Worm (Caenorhabditis elegans): ENCODE measurements around the gene srt-22.
A peak's percentile ranks its signal among the peaks of the same experiment; 100 is the strongest.

The srt-22 gene

DNA sequence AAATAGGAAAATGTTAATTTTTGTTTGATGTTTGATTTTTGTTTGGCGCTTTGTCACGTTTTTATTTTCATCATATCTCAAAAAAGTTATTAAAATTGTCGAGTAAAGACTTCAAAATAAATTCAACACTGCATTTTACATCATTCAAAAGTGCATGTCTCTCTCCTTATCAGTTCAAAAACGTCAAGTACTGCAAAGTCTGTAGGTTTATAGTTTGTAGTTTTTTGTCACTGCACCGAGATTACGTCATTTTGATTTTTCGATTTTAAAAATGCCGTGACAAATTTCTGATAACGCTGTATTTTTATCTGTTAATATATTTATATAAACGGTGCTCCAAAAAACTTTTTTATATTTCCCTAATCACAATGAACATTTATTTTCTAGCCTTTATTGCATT is 38.9 kb upstream of the srt-22 start, which contains the start of gene C29F3.7 (continued):
- TF ChIP-seq dpl-1 (GFP tag; optimal IDR thresholded peaks at IDR 0.05) = no peak
- TF ChIP-seq pqm-1 (tag; optimal IDR thresholded peaks at IDR 0.05) = peak; percentile 72
- no peak for TF ChIP-seq skn-1 (tag; optimal IDR thresholded peaks at IDR 0.05)
- TF ChIP-seq ces-1 (GFP tag; optimal IDR thresholded peaks at IDR 0.05) = no peak
- TF ChIP-seq spr-3 (GFP tag; optimal IDR thresholded peaks at IDR 0.05) = no peak
- no peak for TF ChIP-seq egl-43 (GFP tag; IDR thresholded peaks at IDR 0.05)

DNA sequence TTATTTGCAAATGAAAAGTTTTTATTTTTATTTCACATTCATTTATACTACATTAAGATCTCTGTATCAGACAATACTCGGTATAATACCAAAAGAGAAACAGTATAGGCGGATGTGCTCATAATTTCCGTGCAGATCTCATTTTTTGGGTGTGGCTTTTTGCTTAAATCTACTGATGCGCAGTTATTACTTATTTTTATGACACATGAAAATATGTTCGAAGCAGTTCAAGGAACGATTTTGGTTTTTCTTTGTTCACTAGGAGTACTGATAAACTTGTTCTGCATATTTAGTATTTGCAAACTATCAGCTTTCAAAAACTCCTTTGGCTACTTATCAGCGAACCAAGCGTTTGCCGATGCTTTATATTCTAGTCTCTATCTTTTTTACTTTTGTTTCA is 36.6 kb upstream of the srt-22 start, which contains the start of gene srx-58:
TSS of gene srx-58 (plus strand) at position 301 of the 400 bp plus-strand sequence.
- TF ChIP-seq zip-2 (tag; optimal IDR thresholded peaks at IDR 0.05) = no peak
- TF ChIP-seq ceh-62 (tag; optimal IDR thresholded peaks at IDR 0.05) = no peak
- no peak for TF ChIP-seq ceh-44 (GFP tag; IDR thresholded peaks at IDR 0.05)
- no peak for TF ChIP-seq Y5F2A.4 (GFP tag; optimal IDR thresholded peaks at IDR 0.05)
- TF ChIP-seq dpl-1 (GFP tag; optimal IDR thresholded peaks at IDR 0.05) = no peak
- TF ChIP-seq T26A8.4 (GFP tag; IDR thresholded peaks at IDR 0.05) = no peak
- no peak for TF ChIP-seq nhr-77 (tag; optimal IDR thresholded peaks at IDR 0.05)

DNA sequence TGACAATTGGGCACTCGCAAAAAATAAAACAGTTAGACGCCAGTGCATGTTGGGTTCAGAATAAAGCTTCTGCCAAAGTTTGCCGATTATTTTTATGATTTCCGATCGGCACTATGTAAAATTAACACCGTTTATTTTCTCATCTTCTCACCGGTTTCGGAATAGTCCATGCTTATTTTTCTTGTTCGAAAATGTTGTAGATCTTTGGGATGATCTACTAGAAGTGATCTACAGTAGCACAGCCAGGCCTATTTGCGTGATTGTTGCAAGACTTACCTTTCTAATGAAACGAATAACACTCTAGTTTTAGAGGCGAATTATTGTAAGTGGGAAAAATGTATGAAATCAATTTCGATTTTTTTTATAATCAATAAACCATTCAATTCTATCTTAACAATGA is 34.9 kb upstream of the srt-22 start, which contains the start of gene clec-231:
TSS of gene clec-231 (minus strand) at position 101 of the 400 bp plus-strand sequence.
- no peak for TF ChIP-seq snpc-4 (tag; optimal IDR thresholded peaks at IDR 0.05)
- no peak for TF ChIP-seq daf-19 (GFP tag; conservative IDR thresholded peaks at IDR 0.05)
- TF ChIP-seq lim-7 (GFP tag; IDR thresholded peaks at IDR 0.05) = no peak
- no peak for TF ChIP-seq zip-11 (GFP tag; IDR thresholded peaks at IDR 0.05)
- no peak for TF ChIP-seq lin-1 (GFP tag; IDR thresholded peaks at IDR 0.05)

DNA sequence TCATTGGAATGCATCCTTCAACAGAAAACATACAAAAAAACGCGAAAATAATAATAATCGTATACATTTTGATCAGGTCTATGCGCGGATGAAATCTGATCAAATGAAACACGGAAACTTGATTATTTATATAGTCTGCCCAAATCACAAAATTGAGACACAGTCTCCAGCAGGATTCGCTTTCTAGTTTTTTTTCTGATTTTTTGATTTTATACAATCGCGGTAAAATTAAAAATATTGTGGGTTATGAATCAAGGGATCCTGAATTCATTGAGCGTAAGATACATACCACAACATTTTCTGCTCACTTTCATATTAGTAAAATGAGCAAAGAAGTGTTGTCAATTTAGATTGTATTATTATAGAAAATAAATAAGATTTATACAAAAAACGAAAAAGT is 33.3 kb upstream of the srt-22 start, which contains the start of gene clec-230:
TSS of gene clec-230 (minus strand) at position 101 of the 400 bp plus-strand sequence.
- TF ChIP-seq lin-38 (GFP tag; IDR thresholded peaks at IDR 0.05) = no peak
- no peak for TF ChIP-seq nhr-77 (tag; optimal IDR thresholded peaks at IDR 0.05)
- TF ChIP-seq unc-62 (GFP tag; optimal IDR thresholded peaks at IDR 0.05 in 1 of 2) = peak in 1 of 2 experiments; percentile 64
- no peak for TF ChIP-seq unc-62 (tag; optimal IDR thresholded peaks at IDR 0.05)
- no peak for TF ChIP-seq mxl-3 (GFP tag; optimal IDR thresholded peaks at IDR 0.05)
- no peak for TF ChIP-seq daf-16 (GFP tag; optimal IDR thresholded peaks at IDR 0.05)
- TF ChIP-seq daf-16 (tag; optimal IDR thresholded peaks at IDR 0.05) = no peak
- TF ChIP-seq ztf-11 (tag; optimal IDR thresholded peaks at IDR 0.05) = no peak
- TF ChIP-seq dve-1 (tag; optimal IDR thresholded peaks at IDR 0.05; ENCODE audit: insufficient read depth) = no peak

DNA sequence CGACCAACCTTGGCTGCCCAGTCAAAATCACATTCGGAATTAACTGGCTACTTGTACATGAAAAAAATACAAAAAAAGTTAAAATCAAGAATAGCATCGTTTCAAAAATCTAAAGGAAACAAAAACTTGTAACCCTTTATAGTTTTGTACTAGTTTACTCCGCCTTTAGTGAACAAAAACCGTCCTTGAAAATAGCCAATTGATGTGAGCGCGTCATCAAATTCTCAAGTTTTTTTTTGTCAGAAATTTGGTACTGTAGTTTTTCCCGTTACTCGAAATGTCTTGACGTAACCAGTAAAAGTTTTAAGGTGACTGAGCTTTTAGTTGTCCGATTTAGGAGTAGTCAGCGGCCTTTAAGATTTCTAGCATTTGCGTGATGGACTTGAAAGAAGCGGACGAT is 31.6 kb upstream of the srt-22 start, which contains the start of gene C29F3.3:
TSS of gene C29F3.3 (minus strand) at position 101 of the 400 bp plus-strand sequence.
- TF ChIP-seq ztf-11 (tag; optimal IDR thresholded peaks at IDR 0.05) (no peak), skn-1 (tag; optimal IDR thresholded peaks at IDR 0.05) (no peak)

DNA sequence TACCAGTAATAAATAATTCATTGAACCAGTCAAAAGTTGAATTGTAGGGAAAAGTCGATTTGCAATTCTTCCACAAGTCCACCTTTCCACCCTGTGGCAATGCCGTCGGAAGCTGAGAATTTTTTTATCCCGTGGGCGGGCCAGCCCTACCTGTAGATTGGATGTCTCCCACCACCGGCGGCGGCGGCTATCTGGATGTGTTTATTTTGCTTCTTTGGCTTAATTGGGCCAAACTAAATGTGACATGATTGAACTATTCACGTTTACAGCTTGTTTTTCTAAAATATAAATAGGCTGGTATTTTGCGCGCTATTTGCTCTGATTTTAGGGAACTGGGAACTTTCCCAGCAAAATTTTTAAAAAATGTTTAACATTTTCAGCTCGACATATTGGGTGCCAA is 28.8 kb upstream of the srt-22 start, which contains the start of gene wrt-8:
TSS of gene wrt-8 (minus strand) at position 101 of the 400 bp plus-strand sequence.
- no peak for TF ChIP-seq nhr-10 (tag; optimal IDR thresholded peaks at IDR 0.05)
- TF ChIP-seq F44E2.7 (GFP tag; IDR thresholded peaks at IDR 0.05) = no peak
- no peak for TF ChIP-seq rbr-2 (tag; optimal IDR thresholded peaks at IDR 0.05)
- TF ChIP-seq T20F7.1 (GFP tag; optimal IDR thresholded peaks at IDR 0.05) = no peak
- TF ChIP-seq nhr-102 (tag; optimal IDR thresholded peaks at IDR 0.05) = no peak
- no peak for TF ChIP-seq dmd-9 (GFP tag; IDR thresholded peaks at IDR 0.05)
- no peak for TF ChIP-seq ama-1 (optimal IDR thresholded peaks at IDR 0.05)
- no peak for TF ChIP-seq nhr-41 (GFP tag; IDR thresholded peaks at IDR 0.05)
- no peak for TF ChIP-seq zag-1 (tag; optimal IDR thresholded peaks at IDR 0.05)
- TF ChIP-seq snpc-4 (tag; optimal IDR thresholded peaks at IDR 0.05) = no peak
- no peak for TF ChIP-seq vab-7 (GFP tag; IDR thresholded peaks at IDR 0.05)
- TF ChIP-seq hlh-30 (tag; optimal IDR thresholded peaks at IDR 0.05; ENCODE audit: insufficient read depth) = no peak
- no peak for TF ChIP-seq ctbp-1 (GFP tag; IDR thresholded peaks at IDR 0.05)
- TF ChIP-seq R02D3.7 (tag; optimal IDR thresholded peaks at IDR 0.05) = no peak
